Fruit fly (Drosophila melanogaster) whole organism: ENCODE results near the gene agt.

Experiments used
- CG8478 ChIP-seq: fragments of >200 bp; optimal IDR thresholded peaks from 2 replicates; lab custom pipeline; 2018; ENCODE audit warnings: inconsistent platforms
- Dll ChIP-seq: fragments of >200 bp; optimal IDR thresholded peaks from 2 replicates; lab custom pipeline; 2017
- EcR ChIP-seq, 2 experiments: fragments of >200 bp; optimal IDR thresholded peaks; 2 replicates each; lab custom pipeline; 2017; ENCODE audit warnings: missing biosample characterization in 2 of 2, missing genetic modification characterization in 2 of 2, missing genetic modification reagents in 2 of 2
- pan ChIP-seq: fragments of >200 bp; optimal IDR thresholded peaks from 2 replicates; lab custom pipeline; 2017
- psq ChIP-seq: fragments of >200 bp; optimal IDR thresholded peaks from 2 replicates; lab custom pipeline; 2017
- usp ChIP-seq: fragments of >200 bp; optimal IDR thresholded peaks from 2 replicates; lab custom pipeline; 2017; ENCODE audit warnings: missing biosample characterization, missing genetic modification characterization, mixed read lengths

Gene agt

dm6 chr3R:6659941-6660340, at the start of gene agt:
agt (minus strand) TSS chr3R:6660100.
- TF ChIP-seq pan (lab: Kevin White, UChicago), result no peak
- no peak for TF ChIP-seq CG8478
- no peak for TF ChIP-seq EcR (GFP tag; optimal IDR thresholded peaks at IDR 0.05; lab: Kevin White, UChicago)
- no peak for TF ChIP-seq psq
- TF ChIP-seq usp (GFP tag; lab: Kevin White, UChicago), result no peak
- TF ChIP-seq Dll (lab: Kevin White, UChicago), result no peak

dm6 chr3R:6708858-6709257, 49.0 kb upstream of the agt start:
- no peak for TF ChIP-seq CG8478
- no peak for TF ChIP-seq Dll (lab: Kevin White, UChicago)
- no peak for TF ChIP-seq pan (lab: Kevin White, UChicago)
- no peak for TF ChIP-seq EcR (GFP tag; optimal IDR thresholded peaks at IDR 0.05; lab: Kevin White, UChicago)

DNA sequence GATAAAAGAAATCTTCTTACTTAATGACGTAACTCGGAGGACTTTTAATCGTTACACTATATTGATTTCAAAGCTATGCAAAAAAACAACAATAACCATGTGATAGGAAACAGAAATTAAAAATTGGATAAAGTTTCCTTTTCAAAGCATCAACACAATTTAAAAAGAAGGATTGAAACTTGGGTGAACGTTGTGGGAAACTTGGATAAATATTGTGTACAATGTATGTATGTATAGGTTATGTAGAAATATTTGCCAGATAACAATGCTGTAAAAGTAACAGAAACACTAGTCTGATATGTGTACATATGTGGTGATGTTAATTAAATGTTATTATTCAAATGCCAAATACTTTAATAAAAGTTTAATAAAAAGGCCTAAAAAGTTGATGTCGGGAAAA, 46.4 kb upstream of the agt start:
- TF ChIP-seq Dll (lab: Kevin White, UChicago) (no peak), usp (GFP tag; lab: Kevin White, UChicago) (no peak), psq (no peak), EcR (GFP tag; optimal IDR thresholded peaks at IDR 0.05; lab: Kevin White, UChicago) (no peak), CG8478 (no peak), pan (lab: Kevin White, UChicago) (no peak)

dm6 chr3R:6703784-6704183, 43.9 kb upstream of the agt start, which contains the start of gene Ccp84Aa:
Ccp84Aa (plus strand) TSS chr3R:6704084.
- TF ChIP-seq EcR (GFP tag; optimal IDR thresholded peaks at IDR 0.05; lab: Kevin White, UChicago) (no peak), Dll (lab: Kevin White, UChicago) (no peak), psq (no peak), pan (lab: Kevin White, UChicago) (no peak), usp (GFP tag; lab: Kevin White, UChicago) (no peak), CG8478 (no peak)

- TF ChIP-seq Dll (lab: Kevin White, UChicago) (no peak), psq (no peak), CG8478 (no peak), usp (GFP tag; lab: Kevin White, UChicago) (no peak), EcR (GFP tag; optimal IDR thresholded peaks at IDR 0.05; lab: Kevin White, UChicago) (no peak), pan (lab: Kevin White, UChicago) (no peak)
Observed at dm6 chr3R:6702777-6703176, 42.9 kb upstream of the agt start, which contains the start of gene Ccp84Ab. Ccp84Ab (minus strand) TSS chr3R:6702877.

dm6 chr3R:6696221-6696749, 36.4 kb upstream of the agt start, which contains the start of gene Ccp84Ac:
Ccp84Ac (minus strand) TSS chr3R:6696271.
- TF ChIP-seq usp (GFP tag; lab: Kevin White, UChicago) (no peak), EcR (GFP tag; optimal IDR thresholded peaks at IDR 0.05; lab: Kevin White, UChicago) (no peak), psq (no peak)

- no peak for TF ChIP-seq pan (lab: Kevin White, UChicago)
- TF ChIP-seq EcR (GFP tag; optimal IDR thresholded peaks at IDR 0.05; lab: Kevin White, UChicago), result no peak
- no peak for TF ChIP-seq Dll (lab: Kevin White, UChicago)
- TF ChIP-seq usp (GFP tag; lab: Kevin White, UChicago), result no peak
- TF ChIP-seq psq, result no peak
- TF ChIP-seq CG8478, result no peak
Observed at dm6 chr3R:6692432-6692831, 32.5 kb upstream of the agt start, which contains the start of gene Ccp84Ad. Ccp84Ad (plus strand) TSS chr3R:6692732.

DNA sequence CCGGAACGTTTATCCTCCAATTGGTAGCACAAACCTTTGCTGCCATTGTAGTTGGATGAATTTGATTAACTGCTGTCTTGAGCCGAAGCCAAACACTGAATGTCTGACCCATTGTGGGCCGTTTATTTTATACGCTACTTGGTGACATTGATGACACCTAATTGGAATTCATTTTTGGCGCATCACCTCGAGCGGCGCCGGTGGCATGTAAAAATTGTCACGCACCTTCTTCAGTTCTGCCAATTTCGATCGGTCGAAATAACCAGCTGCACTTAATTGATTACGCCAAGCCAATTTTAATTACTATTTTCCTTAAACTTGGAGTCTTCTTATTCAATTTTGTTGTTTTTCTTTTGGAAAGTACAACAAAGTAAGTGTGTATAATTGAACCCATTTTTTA, 31.8 kb upstream of the agt start, which contains the start of gene Ccp84Ae:
Ccp84Ae (minus strand) TSS at position 101 of the 400 bp plus-strand sequence.
- TF ChIP-seq Dll (lab: Kevin White, UChicago) (no peak), CG8478 (no peak), pan (lab: Kevin White, UChicago) (no peak), psq (no peak), usp (GFP tag; lab: Kevin White, UChicago) (no peak), EcR (GFP tag; optimal IDR thresholded peaks at IDR 0.05; lab: Kevin White, UChicago) (no peak)

- TF ChIP-seq psq (no peak), EcR (GFP tag; optimal IDR thresholded peaks at IDR 0.05; lab: Kevin White, UChicago) (no peak), usp (GFP tag; lab: Kevin White, UChicago) (no peak), pan (lab: Kevin White, UChicago) (no peak), CG8478 (no peak), Dll (lab: Kevin White, UChicago) (no peak)
Observed at dm6 chr3R:6690139-6690538, 30.2 kb upstream of the agt start, which contains the start of gene Ccp84Af. Ccp84Af (minus strand) TSS chr3R:6690239.

DNA sequence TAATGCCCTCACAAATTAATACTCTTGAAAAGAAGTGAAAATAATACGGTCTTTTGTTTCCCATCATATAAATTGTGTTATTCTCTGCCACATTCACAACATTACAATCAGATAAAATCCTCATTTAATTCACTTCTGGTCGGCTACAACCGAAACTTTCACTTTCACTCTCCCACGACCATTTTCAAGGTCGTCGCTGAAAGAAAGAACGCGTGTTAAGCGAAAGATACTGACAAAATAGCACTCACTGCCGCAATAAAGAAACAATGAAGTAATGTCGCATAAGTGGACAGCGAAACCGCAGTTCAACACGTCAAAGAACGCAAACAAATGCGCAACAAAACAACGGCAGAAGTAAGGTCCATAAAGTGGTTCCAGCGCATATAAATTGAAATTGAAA, 28.3 kb upstream of the agt start:
- TF ChIP-seq pan (lab: Kevin White, UChicago) (no peak), Dll (lab: Kevin White, UChicago) (no peak), psq (no peak), usp (GFP tag; lab: Kevin White, UChicago) (no peak), EcR (GFP tag; optimal IDR thresholded peaks at IDR 0.05; lab: Kevin White, UChicago) (no peak), CG8478 (no peak)

dm6 chr3R:6687219-6687618, 27.3 kb upstream of the agt start:
- TF ChIP-seq psq (no peak), CG8478 (no peak), usp (GFP tag; lab: Kevin White, UChicago) (no peak), Dll (lab: Kevin White, UChicago) (no peak), EcR (GFP tag; optimal IDR thresholded peaks at IDR 0.05; lab: Kevin White, UChicago) (no peak)

DNA sequence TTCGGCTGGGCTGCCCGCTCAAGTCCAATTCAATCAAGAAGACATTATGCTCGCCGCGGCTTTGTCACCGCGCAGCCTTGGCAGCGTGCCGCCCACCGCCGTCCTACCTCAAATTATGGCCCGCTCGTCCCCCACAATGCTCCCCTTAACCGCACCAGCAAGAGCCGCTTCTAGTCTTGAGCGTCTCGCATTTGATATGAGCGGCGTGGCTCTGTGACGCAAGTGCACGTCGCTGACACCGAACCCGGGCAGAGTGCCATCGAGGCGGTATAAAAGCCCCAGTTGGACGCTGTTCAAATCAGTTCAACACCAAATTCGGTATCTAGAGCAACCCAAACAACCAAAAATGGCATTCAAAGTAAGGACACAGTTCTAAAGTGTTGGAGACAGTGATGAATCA, 26.5 kb upstream of the agt start, which contains the start of gene Ccp84Ag:
Ccp84Ag (plus strand) TSS at position 301 of the 400 bp plus-strand sequence.
- TF ChIP-seq pan (lab: Kevin White, UChicago) (no peak), usp (GFP tag; lab: Kevin White, UChicago) (no peak), CG8478 (no peak), Dll (lab: Kevin White, UChicago) (no peak), EcR (GFP tag; optimal IDR thresholded peaks at IDR 0.05; lab: Kevin White, UChicago) (no peak), psq (no peak)
